Worm (Caenorhabditis elegans): Measurements from ENCODE around the gene R12B2.6.
A peak's percentile ranks its signal among the peaks of the same experiment; 100 is the strongest.

DNA sequence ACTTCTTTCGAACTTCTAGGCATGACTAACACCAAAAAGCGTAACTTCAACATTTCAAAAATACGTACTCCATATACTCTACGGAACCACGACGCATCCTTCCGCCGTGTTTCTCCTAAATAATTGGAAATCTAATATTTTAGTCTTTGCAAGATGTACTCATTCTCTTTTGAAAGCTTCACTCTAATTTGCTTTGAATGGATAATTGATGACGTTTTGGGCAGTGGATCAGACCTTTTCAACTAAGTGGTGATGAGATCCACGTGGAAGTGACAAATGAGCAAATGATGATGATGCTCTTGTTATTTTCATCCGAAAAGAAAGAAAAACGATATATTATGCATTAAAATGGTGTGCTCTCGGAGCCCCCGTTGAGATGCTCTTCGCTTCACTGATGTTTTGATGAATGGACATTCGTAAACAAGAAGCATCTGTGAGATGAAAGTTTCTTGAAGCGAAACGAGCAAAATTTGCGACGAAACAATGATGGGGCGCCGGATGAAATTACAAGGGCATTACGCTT is 9.4 kb downstream of the R12B2.6 start:
- TF ChIP-seq sptf-1 (tag; optimal IDR thresholded peaks at IDR 0.05): no peak
- TF ChIP-seq nhr-76 (tag; optimal IDR thresholded peaks at IDR 0.05): no peak
- TF ChIP-seq nhr-237 (tag; optimal IDR thresholded peaks at IDR 0.05): no peak
- no peak for TF ChIP-seq snpc-4 (tag; optimal IDR thresholded peaks at IDR 0.05)
- no peak for TF ChIP-seq pha-4 (tag; optimal IDR thresholded peaks at IDR 0.05)
- TF ChIP-seq nhr-12 (tag; optimal IDR thresholded peaks at IDR 0.05): no peak
- peak; percentile 15 for TF ChIP-seq unc-62 (GFP tag; optimal IDR thresholded peaks at IDR 0.05)
- TF ChIP-seq ceh-39 (tag; optimal IDR thresholded peaks at IDR 0.05): no peak
- TF ChIP-seq elt-3 (tag; optimal IDR thresholded peaks at IDR 0.05): no peak
- no peak for TF ChIP-seq lin-13 (tag; optimal IDR thresholded peaks at IDR 0.05)
- no peak for TF ChIP-seq blmp-1 (tag; optimal IDR thresholded peaks at IDR 0.05)
- no peak for TF ChIP-seq mab-5 (tag; optimal IDR thresholded peaks at IDR 0.05)

Measured in whole organism, mixed stage, embryonic.